Fruit fly (Drosophila melanogaster): ENCODE results near the gene Hsc70-2.

Hsc70-2 gene

DNA sequence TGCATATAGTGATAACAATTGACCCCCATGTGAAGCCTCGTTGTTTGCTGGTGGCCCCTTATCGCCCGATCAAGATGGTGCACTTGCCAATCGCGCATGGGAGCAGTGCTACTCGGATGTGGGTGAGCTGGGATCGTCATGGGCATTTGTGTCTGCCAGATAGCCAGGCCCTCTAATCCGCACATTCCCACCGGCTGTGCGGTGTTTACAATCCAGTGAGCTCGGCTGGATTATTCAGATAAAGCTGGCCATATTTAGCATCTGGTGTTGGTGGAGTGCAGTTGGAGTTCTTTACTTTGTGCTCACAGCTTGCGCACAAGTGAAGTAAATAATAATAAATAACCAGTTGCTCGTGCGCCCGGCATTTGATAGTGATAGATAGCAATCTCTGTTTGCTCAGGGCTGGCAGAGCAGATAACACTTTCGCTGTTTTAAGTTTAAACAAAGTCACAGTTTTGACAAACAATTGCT lies 11.5 kb upstream of the Hsc70-2 start (continued):
- TF ChIP-seq CG1024 (GFP tag; IDR thresholded peaks at IDR 0.05) (no peak), hbn (GFP tag; IDR thresholded peaks at IDR 0.05; ENCODE audit: partially characterized antibody) (no peak), CG8388 (GFP tag; optimal IDR thresholded peaks at IDR 0.05) (peak; percentile 3), Ada2b (GFP tag; IDR thresholded peaks at IDR 0.05) (0 out of 2 replicates have a peak, but pooled peaks have one; percentile 6), YL-1 (GFP tag; optimal IDR thresholded peaks at IDR 0.05) (peak; percentile 16), Ets97D (GFP tag; optimal IDR thresholded peaks at IDR 0.05) (peak; percentile 20), CG3726 (GFP tag; IDR thresholded peaks at IDR 0.05) (no peak), CG31224 (GFP tag; IDR thresholded peaks at IDR 0.05) (no peak), Taf1 (GFP tag; IDR thresholded peaks at IDR 0.05) (no peak), otp (GFP tag; IDR thresholded peaks at IDR 0.05) (peak; percentile 30; the same call in 1 of the 3 replicates), nau (GFP tag; optimal IDR thresholded peaks at IDR 0.05) (no peak), mam (GFP tag; optimal IDR thresholded peaks at IDR 0.05) (no peak), E2f1 (GFP tag; IDR thresholded peaks at IDR 0.05) (no peak), ara (GFP tag; IDR thresholded peaks at IDR 0.05) (peak; percentile 57; the same call in 1 of the 2 replicates), dati (GFP tag; IDR thresholded peaks at IDR 0.05) (no peak), en (GFP tag; optimal IDR thresholded peaks at IDR 0.05) (no peak), CG7556 (GFP tag; optimal IDR thresholded peaks at IDR 0.05) (no peak), slbo (GFP tag; IDR thresholded peaks at IDR 0.05) (no peak), Dek (tag; optimal IDR thresholded peaks at IDR 0.05) (peak; percentile 19), CG9727 (GFP tag; optimal IDR thresholded peaks at IDR 0.05) (peak; percentile 45), dpn (GFP tag; optimal IDR thresholded peaks at IDR 0.05) (no peak), fd64A (GFP tag; optimal IDR thresholded peaks at IDR 0.05) (peak; percentile 78), amos (GFP tag; IDR thresholded peaks at IDR 0.05; ENCODE audit: partially characterized antibody) (no peak), tio (GFP tag; optimal IDR thresholded peaks at IDR 0.05) (no peak), CG18599 (GFP tag; optimal IDR thresholded peaks at IDR 0.05) (peak; percentile 68), CG14050 (GFP tag; IDR thresholded peaks at IDR 0.05) (no peak), sr (GFP tag; IDR thresholded peaks at IDR 0.05) (0 out of 3 replicates have a peak, but pooled peaks have one; percentile 32), oc (tag; optimal IDR thresholded peaks at IDR 0.05) (no peak), fd102C (GFP tag; optimal IDR thresholded peaks at IDR 0.05) (no peak), sug (tag; optimal IDR thresholded peaks at IDR 0.05) (peak; percentile 96), CG12155 (GFP tag; optimal IDR thresholded peaks at IDR 0.05) (no peak), bowl (GFP tag; IDR thresholded peaks at IDR 0.05) (no peak), dmrt99B (tag; optimal IDR thresholded peaks at IDR 0.05) (no peak), abd-A (tag; optimal IDR thresholded peaks at IDR 0.05) (no peak), CG6689 (GFP tag; IDR thresholded peaks at IDR 0.05) (no peak), dimm (GFP tag; IDR thresholded peaks at IDR 0.05) (no peak), tgo (GFP tag; IDR thresholded peaks at IDR 0.05) (no peak), HLH4C (GFP tag; IDR thresholded peaks at IDR 0.05; ENCODE audit: partially characterized antibody) (no peak), CG10565 (GFP tag; optimal IDR thresholded peaks at IDR 0.05) (no peak), jigr1 (GFP tag; IDR thresholded peaks at IDR 0.05) (no peak), CG13775 (GFP tag; optimal IDR thresholded peaks at IDR 0.05) (no peak), ERR (GFP tag; optimal IDR thresholded peaks at IDR 0.05) (no peak), CG15269 (tag; optimal IDR thresholded peaks at IDR 0.05) (no peak), CG6254 (GFP tag; optimal IDR thresholded peaks at IDR 0.05) (peak; percentile 26), CG11085 (GFP tag; IDR thresholded peaks at IDR 0.05) (no peak), vfl (GFP tag; optimal IDR thresholded peaks at IDR 0.05) (no peak), CG6791 (GFP tag; IDR thresholded peaks at IDR 0.05; ENCODE audit: partially characterized antibody) (no peak), ac (GFP tag; optimal IDR thresholded peaks at IDR 0.05) (peak; percentile 7), bigmax (GFP tag; optimal IDR thresholded peaks at IDR 0.05) (no peak), CG9876 (GFP tag; optimal IDR thresholded peaks at IDR 0.05) (no peak), NC2β (GFP tag; optimal IDR thresholded peaks at IDR 0.05) (no peak)

Data from whole organism, embryonic.